Worm (Caenorhabditis elegans): Measurements from ENCODE around the gene ZC317.6.
"Not testable (repeated sequence)": the region's sequence is repeated elsewhere in the genome, so short reads cannot be mapped to it uniquely, and the experiment has no call there.

The ZC317.6 gene

DNA sequence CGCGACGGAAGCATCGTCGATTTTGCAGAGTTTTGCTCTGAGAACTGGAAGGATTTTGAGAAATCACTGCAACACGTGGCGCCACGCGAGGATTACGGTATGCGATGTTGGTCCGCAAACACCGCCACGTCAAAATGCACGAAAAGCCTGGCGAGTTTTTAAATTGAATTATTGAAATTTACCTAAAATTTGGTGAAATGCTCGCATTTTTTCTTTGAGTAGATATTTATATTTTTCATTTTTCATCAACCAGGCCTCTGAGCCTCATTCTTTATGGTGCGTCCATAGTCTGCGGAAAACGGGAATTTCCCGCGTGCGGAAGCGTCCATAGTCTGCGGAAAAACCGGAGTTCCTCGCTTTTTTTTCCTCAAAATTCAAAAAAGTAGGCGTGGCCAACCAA lies 2.5 kb upstream of the ZC317.6 start, which contains the start of gene ZC317.7:
TSS of gene ZC317.7 (minus strand) at position 101 of the 400 bp plus-strand sequence.
- not testable (repeated sequence) for TF ChIP-seq unc-62 (GFP tag; optimal IDR thresholded peaks at IDR 0.05)

DNA sequence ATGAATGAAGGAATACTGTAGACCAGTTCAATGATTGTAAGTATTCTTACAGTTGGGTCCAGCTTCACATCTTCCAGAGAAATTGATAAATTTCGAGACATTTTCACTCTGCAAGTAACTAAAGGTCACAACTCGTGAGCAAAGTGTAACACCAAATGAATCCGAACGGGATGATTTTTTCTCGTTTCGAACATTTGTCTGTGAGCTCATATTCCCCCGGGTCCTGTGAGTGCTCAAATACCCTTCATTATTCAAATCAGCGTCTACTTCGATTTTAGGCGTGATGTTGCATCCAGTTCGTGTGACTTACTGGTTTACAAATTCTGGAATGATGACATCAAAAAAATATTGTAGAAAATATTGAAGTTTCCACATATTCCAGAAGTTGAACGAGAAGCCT lies 3.1 kb downstream of the ZC317.6 start, which contains the start of gene srg-68:
TSS of gene srg-68 (minus strand) at position 101 of the 400 bp plus-strand sequence.
- TF ChIP-seq unc-62 (GFP tag; optimal IDR thresholded peaks at IDR 0.05): no peak

DNA sequence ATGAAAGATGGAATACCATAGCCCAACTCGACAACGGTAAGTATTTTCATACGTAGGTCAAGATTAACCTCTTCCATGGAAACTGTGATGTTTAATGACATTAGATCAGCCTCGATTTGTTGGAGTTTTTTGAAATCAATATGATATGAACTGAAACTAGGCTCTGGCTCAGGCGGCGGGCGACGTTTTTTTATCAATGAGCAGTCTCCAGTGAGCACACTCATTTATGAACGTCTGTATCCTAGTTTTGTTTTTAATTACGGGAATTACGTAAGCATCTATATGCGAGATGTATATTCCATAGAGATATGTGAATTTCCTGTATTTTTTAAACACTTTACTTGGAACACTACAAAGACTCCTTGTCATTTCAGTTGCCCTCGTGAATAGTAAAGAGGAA lies 5.5 kb downstream of the ZC317.6 start, which contains the start of gene srg-67:
TSS of gene srg-67 (minus strand) at position 101 of the 400 bp plus-strand sequence.
- TF ChIP-seq unc-62 (GFP tag; optimal IDR thresholded peaks at IDR 0.05): no peak

DNA sequence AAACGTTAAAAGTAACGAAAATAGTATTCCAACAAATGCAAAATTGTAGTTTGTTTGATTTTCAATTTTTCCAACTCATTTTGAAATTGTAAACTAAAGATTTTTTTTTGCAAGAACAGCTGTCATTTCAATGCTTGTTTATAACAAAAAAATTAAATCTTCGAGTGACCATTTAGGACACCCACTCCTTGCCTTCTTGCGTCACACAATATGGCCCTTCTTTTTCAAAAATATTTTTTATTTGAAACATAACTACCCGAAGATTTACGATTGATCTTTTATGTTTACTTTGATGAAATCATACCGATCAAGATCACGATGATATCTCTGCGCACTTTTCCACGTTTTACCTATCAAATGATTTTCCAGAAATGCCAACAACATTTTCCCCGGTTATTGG lies 8.6 kb downstream of the ZC317.6 start, which contains the start of gene ZC317.2:
TSS of gene ZC317.2 (plus strand) at position 301 of the 400 bp plus-strand sequence.
- no peak for TF ChIP-seq unc-62 (GFP tag; optimal IDR thresholded peaks at IDR 0.05)

DNA sequence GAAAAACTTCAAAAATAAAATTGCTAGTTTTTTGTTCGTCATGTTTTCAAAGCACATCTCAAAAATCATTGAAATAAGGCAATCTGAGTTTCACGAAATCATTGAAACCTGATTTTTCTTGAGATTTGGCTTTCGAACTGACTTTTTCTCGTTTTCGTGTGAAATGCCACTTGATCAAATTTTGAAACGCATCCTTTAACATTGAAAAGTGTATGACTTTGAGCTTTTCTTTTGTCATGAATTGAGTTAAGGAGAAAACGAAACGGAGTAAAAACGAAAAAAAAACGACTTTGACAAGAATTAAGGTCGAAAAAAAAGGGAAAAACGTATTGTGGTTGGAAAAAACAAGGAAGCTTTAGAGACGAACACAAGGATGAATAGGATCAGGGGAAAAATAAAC lies 13.4 kb downstream of the ZC317.6 start:
- TF ChIP-seq unc-62 (GFP tag; optimal IDR thresholded peaks at IDR 0.05): no peak

DNA sequence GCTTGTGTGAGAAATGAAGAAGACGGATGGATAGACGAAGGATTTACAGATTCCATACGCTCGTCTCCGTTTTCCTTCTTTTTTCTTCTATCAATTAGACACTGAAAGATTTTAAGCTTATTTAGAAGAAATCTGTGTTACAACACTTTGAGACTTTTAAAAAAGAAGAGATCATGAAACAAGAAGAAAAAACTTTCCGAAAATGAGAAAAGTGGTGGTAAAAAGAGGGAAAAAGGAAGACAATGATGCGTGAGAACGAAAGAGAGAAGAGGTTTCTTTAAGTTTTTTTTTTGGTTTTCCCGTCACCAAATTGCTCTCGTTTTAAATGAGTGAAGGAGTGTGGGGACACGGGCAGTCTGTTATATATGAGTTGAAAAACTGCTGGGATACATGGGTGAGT lies 14.8 kb downstream of the ZC317.6 start, which contains the start of gene glc-3:
TSS of gene glc-3 (minus strand) at position 101 of the 400 bp plus-strand sequence.
- no peak for TF ChIP-seq unc-62 (GFP tag; optimal IDR thresholded peaks at IDR 0.05)

DNA sequence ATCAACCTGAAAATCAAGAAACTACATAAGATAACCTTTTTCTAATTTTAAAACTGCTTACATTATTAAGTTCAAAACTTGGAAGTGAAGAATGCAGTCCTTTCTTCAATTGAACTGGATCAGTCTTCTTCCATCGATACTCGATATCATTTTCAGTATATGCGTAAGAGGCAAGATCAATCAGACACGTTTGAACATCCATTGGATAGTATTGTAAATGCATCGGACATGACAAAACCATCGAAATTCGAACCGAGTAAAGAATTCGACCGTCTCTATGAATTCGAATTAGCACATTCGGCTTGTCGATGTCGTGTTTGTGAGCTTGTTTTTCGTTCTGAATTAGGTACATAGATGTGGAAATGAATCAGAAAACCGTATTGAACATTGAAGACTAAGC lies 17.6 kb downstream of the ZC317.6 start:
- TF ChIP-seq unc-62 (GFP tag; optimal IDR thresholded peaks at IDR 0.05): no peak

DNA sequence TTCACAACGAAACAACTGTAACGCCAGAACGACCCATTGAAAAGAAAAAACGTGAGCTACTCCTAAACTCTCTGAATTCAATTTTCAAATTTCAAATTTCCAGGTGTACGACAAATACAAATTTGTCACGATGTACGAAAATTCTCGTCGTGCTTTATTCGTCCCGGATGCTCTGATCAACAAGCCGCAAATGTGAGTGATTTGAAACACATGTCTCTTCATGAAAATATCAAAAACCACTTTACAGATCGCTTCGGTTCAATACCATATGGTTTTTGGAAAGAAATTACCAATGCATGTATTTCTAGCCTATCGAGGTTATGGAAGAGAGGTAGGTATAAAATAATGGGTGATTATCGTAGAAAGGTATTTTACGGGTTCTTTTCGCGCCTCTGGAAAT lies 21.3 kb downstream of the ZC317.6 start:
- no peak for TF ChIP-seq unc-62 (GFP tag; optimal IDR thresholded peaks at IDR 0.05)

DNA sequence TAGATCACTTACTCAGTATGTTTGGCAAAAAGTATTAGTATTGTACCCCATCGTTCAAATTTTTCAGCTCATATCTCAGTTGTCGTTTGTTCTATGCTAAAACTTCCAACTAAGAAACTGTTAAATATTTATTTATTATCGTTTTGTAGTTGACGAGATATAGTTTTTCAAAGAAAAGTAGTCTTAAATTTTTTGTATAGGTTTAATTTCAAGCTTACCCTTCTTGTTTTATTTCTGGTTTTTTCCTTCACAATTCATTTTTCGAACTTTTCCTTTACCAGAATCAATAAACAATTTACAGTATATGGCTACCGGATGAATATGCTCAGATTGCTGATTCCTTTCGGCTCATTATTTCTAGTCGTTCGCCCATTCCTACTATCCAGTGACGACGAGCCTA lies 22.6 kb downstream of the ZC317.6 start, which contains the start of gene F08F3.1:
TSS of gene F08F3.1 (plus strand) at position 301 of the 400 bp plus-strand sequence.
- no peak for TF ChIP-seq unc-62 (GFP tag; optimal IDR thresholded peaks at IDR 0.05)

DNA sequence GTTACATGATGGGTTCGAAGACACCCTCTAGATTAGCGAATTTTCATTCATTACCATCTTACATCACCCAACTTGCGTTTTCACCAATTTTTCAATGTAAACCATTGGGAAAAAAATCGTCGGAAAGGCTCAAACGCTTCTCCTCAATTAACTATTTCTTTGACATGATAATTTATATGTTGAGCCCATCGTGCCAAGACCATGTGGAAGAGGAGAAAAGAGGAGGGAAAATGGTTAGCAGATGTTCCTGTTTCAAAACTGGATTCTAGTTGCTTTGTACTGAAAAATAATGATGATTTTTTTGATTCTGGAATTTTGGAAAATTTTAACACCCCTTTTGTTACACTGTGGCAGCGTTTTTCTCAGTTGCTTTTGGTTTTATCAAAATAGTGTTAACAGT lies 24.4 kb downstream of the ZC317.6 start:
- TF ChIP-seq unc-62 (GFP tag; optimal IDR thresholded peaks at IDR 0.05): no peak

DNA sequence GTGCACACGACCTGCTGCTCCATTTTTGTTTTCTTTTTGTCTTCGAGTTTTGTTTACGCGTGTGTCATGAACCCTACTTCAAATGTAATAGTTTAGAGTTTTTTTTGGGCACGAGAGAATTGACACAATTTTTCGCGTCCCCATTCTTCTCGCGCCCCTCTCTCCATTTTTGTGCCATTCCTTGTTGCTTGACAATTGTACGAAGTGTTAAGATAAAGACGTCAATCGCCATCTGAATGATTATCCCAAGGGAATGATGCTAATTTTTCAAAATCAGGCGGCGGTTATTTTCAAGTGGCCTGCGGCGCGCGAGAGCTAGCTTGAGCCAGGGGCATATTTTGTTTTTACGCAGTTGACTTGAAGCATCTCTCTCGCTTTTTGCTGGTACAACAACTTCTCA lies 26.0 kb downstream of the ZC317.6 start:
- no peak for TF ChIP-seq unc-62 (GFP tag; optimal IDR thresholded peaks at IDR 0.05)

DNA sequence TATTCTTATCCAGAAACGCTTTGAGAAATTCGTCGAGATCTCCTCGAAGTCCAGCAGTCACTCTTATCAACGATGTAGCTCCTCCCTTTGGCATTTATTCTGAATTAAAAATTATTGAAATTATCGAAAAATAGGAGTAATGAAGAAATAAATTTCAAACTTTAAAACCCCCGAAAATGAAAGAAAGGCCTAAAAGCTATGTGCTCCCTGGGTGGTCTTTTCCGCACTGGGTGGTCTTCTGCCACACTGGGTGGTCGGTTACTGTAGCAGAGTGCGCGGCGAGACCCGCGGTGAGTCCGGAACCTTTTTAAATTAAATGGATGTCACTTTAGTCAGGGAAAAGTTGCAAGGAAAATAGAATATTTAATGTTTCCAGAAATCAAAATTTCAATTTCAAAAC lies 29.3 kb downstream of the ZC317.6 start, which contains the start of gene snpc-1.3:
TSS of gene snpc-1.3 (minus strand) at position 101 of the 400 bp plus-strand sequence.
- no peak for TF ChIP-seq unc-62 (GFP tag; optimal IDR thresholded peaks at IDR 0.05)

DNA sequence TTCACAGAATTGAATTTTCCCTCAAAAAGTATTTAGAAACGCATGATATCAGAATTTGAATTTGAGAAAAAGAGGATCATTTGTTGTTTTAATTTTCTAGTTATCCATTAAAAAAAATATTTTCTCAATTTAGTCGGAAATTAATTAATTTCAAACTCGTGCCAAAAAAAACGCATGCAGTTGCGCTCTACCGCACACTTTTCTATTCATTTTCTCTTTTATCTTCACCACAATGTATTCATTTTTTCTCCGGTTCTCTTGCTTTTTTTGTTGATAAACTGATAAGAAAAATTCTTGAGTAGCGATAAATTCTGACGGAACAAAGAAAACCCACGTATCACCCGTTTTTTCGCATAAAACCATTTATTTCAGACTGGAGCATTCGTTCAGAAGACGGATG lies 35.4 kb downstream of the ZC317.6 start, which contains the start of gene acl-6:
TSS of gene acl-6 (plus strand) at position 367 of the 400 bp plus-strand sequence.
- TF ChIP-seq unc-62 (GFP tag; optimal IDR thresholded peaks at IDR 0.05): no peak

DNA sequence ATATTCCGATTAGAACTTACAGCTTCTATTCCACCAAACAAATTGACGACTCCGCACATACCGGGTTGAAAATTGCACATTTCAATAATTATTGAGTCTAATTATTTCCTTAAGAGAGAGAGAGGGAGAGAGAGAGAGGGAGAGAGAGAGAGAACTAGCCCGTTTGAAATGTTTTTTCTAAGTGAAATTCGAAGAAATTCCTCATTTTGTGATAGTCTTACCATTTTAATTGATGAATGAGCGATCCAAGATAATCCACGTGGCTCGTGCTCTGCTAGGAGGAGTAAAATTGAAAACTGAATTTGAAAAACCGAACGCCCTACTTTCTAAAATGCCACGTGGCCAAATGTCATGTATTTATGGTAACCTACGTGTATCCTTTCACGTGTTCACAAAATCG lies 35.9 kb downstream of the ZC317.6 start, which contains the start of gene F08F3.8:
TSS of gene F08F3.8 (minus strand) at position 101 of the 400 bp plus-strand sequence.
- TF ChIP-seq unc-62 (GFP tag; optimal IDR thresholded peaks at IDR 0.05): no peak

DNA sequence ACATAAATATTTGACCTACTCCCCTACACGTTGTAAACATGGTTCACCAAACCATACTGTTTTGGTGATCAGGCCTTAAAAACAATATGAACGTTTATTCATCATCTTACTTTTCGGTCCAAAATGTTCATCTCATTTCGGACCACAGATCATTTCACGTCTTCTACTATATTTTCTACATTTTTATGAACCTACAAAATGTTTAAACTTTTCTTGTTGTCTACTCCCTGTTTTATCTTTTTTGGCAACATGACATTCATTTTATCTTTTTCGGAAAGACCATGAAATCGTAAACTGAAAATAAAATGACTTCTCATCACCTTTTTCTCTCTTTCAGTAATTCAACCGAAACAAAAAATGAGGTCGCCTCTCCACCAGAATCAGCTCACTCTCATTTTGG lies 40.5 kb downstream of the ZC317.6 start, which contains the start of gene rhr-1:
TSS of gene rhr-1 (plus strand) at position 301 of the 400 bp plus-strand sequence.
- no peak for TF ChIP-seq unc-62 (GFP tag; optimal IDR thresholded peaks at IDR 0.05)

DNA sequence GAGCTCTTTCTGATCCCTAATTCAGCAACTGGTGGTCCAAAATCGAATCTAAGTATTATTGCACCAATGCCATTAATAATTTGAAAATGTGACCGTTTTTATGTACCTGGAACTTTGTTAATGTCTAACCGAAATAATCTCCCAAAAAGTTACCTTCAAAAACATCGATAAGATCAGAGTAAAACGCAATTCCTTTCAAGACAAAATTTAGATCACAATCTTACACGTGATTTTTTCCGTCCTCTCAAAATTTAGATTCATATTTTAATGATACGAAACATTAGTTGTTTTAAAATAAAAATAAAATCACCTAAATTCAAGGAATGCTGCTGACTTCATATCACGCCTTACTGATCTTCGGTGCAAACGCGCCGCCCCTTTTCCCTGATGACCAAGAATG lies 42.1 kb downstream of the ZC317.6 start:
- no peak for TF ChIP-seq unc-62 (GFP tag; optimal IDR thresholded peaks at IDR 0.05)

DNA sequence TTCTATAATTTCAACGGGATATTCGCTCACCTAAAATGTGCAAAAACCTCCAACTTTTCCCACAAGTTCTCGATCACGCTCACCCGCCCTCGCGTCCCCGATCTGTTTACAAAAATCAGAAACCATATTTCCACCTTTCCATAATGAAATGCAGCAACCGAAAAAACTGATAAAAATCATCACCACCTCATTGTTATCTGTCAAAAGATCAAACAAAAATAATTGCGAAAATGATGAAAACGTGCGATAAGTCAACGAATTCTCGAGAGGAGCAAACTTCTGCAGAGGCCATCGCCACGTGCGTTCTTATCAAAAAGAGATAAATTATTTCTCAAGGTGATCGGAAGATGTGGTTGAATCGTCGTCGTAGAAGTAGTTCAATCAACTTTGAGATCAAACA lies 43.4 kb downstream of the ZC317.6 start:
- no peak for TF ChIP-seq unc-62 (GFP tag; optimal IDR thresholded peaks at IDR 0.05)

DNA sequence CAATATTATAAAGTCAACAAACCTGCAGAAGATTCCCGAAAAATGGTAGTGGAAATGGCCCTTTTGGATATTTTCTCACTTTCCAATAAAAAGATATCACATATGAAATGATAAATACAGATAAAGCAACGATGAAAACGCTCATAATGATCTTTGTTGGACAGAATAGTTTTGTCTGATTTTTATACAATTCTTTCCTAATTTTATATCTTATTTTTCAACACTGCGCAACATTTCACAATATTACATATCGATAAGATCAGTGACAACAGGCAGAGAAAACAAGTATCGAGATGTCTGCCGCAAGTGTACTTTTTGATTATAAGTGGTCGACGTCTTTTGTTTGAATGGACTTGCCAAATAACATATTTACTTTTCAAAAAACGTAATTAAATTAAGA lies 45.3 kb downstream of the ZC317.6 start, which contains the start of gene cyp-14A5:
TSS of gene cyp-14A5 (minus strand) at position 163 of the 400 bp plus-strand sequence.
- no peak for TF ChIP-seq unc-62 (GFP tag; optimal IDR thresholded peaks at IDR 0.05)

Measured in whole organism, dauer.